Worm (Caenorhabditis elegans): ENCODE data around the gene glb-34.
A peak's percentile ranks its signal among the peaks of the same experiment; 100 is the strongest.

glb-34 gene

DNA sequence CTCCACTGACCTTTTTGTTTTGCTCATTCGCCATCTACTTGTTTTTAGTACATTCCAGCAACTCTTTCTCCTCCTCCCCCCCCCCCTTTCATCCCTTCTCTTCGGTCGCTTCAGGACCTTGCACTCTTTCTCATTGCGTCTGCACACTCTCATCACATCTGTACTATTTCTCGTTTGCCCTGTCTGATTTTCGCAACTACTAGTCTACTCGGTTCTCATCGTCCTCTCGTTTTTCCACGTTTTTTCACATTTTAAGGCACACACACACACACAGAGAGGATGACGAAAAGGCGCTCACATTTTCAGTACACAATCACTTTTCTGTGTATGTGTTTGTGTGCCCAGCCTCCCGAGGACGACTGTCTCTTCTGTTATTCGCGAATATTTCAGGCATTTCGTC is 48.0 kb upstream of the glb-34 start (continued):
- TF ChIP-seq snpc-1.2 (GFP tag; IDR thresholded peaks at IDR 0.05) (no peak), R02D3.7 (tag; optimal IDR thresholded peaks at IDR 0.05) (no peak), mep-1 (tag; optimal IDR thresholded peaks at IDR 0.05) (peak; percentile 51)

DNA sequence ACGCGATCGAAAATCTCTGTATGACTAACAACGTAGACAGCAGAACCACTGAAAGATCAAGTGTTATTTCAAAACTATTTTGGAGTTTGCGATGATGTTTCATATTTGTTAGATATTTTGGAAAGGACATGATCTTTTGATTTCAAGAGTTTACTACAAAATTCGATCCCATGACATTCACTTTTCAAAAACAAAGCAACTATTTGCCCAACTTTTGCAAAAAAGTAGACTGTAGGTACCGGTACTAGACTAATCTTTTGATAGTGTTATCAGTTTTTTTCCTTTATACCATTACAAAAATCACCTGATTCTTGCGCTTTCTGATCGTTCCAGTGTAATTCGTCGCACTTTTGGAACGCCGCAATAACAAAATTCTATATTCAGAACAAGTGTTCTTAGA is 47.5 kb upstream of the glb-34 start:
- TF ChIP-seq dmd-8 (GFP tag; IDR thresholded peaks at IDR 0.05) (no peak), Y105C5A.15 (GFP tag; IDR thresholded peaks at IDR 0.05) (no peak), nhr-28 (tag; optimal IDR thresholded peaks at IDR 0.05) (peak; percentile 10), unc-62 (GFP tag; optimal IDR thresholded peaks at IDR 0.05 in 1 of 2) (peak in 1 of 2 experiments; percentile 51), unc-62 (tag; optimal IDR thresholded peaks at IDR 0.05) (no peak), ztf-11 (tag; optimal IDR thresholded peaks at IDR 0.05) (no peak), saeg-2 (GFP tag; IDR thresholded peaks at IDR 0.05) (no peak), pha-4 (GFP tag; IDR thresholded peaks at IDR 0.05) (0 out of 2 replicates have a peak, but pooled peaks have one; percentile 5), pha-4 (tag; optimal IDR thresholded peaks at IDR 0.05) (no peak), dmd-6 (GFP tag; IDR thresholded peaks at IDR 0.05) (peak; percentile 68), hlh-30 (tag; optimal IDR thresholded peaks at IDR 0.05; ENCODE audit: insufficient read depth) (no peak), daf-16 (GFP tag; optimal IDR thresholded peaks at IDR 0.05) (no peak), daf-16 (tag; optimal IDR thresholded peaks at IDR 0.05) (peak; percentile 56), dve-1 (tag; optimal IDR thresholded peaks at IDR 0.05; ENCODE audit: insufficient read depth) (peak; percentile 28)

DNA sequence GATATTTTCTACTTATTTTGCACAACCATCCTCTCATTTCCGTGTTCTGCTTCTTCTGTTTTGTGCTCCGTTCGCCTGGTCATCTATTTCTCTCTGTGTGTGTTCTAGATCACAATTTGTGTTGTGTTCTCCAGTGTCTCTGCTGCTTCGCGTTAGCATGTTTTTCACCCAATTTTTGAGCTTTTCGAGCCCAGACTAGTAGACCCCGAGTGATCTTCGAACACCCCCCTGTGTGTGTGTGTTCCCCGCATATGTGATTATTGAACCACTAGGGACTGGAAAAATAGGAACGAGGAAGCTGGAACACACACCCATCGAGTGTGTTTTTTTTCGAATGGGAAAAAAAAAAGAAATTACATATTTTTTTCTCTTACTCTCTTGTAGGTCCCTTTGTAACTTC is 46.0 kb upstream of the glb-34 start:
- peak; percentile 59; the same call in 1 of the 2 replicates for TF ChIP-seq egl-43 (GFP tag; IDR thresholded peaks at IDR 0.05)
- TF ChIP-seq lin-1 (GFP tag; IDR thresholded peaks at IDR 0.05) = 0 out of 2 replicates have a peak, but pooled peaks have one; percentile 15
- TF ChIP-seq ama-1 (optimal IDR thresholded peaks at IDR 0.05) = peak; percentile 54
- 0 out of 2 replicates have a peak, but pooled peaks have one; percentile 28 for TF ChIP-seq vab-7 (GFP tag; IDR thresholded peaks at IDR 0.05)
- peak in 1 of 2 experiments; percentile 1 for TF ChIP-seq hif-1 (tag; optimal IDR thresholded peaks at IDR 0.05)
- 0 out of 2 replicates have a peak, but pooled peaks have one; percentile 17 for TF ChIP-seq nhr-42 (GFP tag; IDR thresholded peaks at IDR 0.05)
- TF ChIP-seq aha-1 (tag) = peak; percentile 94
- TF ChIP-seq ztf-11 (tag; optimal IDR thresholded peaks at IDR 0.05) = no peak
- peak; percentile 6 for TF ChIP-seq duxl-1 (tag; optimal IDR thresholded peaks at IDR 0.05; ENCODE audit: poor library complexity)
- TF ChIP-seq rbr-2 (tag; optimal IDR thresholded peaks at IDR 0.05) = peak; percentile 43
- no peak for TF ChIP-seq tra-1 (GFP tag; IDR thresholded peaks at IDR 0.05)
- peak in 1 of 2 experiments; percentile 81 for TF ChIP-seq unc-62 (GFP tag; optimal IDR thresholded peaks at IDR 0.05 in 1 of 2)
- no peak for TF ChIP-seq unc-62 (tag; optimal IDR thresholded peaks at IDR 0.05)
- no peak for TF ChIP-seq Y48G9A.11 (GFP tag; IDR thresholded peaks at IDR 0.05)
- no peak for TF ChIP-seq madf-5 (GFP tag; IDR thresholded peaks at IDR 0.05)
- TF ChIP-seq lin-39 (tag; optimal IDR thresholded peaks at IDR 0.05) = no peak

DNA sequence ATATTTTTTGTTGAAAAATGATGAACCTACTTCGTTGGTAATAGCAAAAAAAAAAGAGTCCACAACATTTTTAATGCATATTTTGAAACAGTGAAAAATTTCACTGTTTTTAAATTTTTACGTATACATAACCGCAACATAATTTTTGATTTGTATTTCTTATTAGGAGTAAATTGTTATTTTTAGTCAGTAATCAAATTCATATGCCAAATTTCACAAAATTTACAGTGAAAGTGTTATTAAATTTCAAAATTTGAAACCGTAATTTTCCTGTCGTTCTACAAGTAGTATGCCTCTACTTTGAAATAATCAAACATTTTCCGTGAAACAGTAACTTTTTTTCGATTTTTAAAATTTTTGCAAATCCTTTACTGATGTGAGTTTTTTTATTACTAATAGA is 45.5 kb upstream of the glb-34 start:
- peak; percentile 96 for TF ChIP-seq aha-1 (tag)
- TF ChIP-seq zip-11 (GFP tag; IDR thresholded peaks at IDR 0.05) = no peak

DNA sequence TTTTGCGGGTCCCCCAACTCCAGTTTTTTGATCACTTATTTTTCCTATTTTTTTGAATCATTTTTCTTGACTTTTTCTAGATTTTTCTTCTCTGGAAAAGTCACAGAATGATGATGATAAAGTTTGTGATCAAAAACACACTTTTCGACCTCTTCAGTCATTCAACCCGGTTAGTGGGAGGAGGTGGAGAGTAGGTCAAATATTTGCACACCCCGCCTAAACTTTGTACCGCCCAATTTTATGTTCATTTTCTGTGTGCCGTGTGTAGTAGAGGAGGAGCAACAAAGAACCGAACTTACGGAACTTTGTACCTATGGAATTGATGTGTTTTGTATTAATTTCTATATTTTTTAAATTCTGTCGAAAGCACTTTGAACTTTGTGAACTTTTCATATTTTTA is 45.0 kb upstream of the glb-34 start:
- TF ChIP-seq hlh-11 (tag; optimal IDR thresholded peaks at IDR 0.05) (peak; percentile 26), hmg-1.1 (GFP tag; IDR thresholded peaks at IDR 0.05) (0 out of 2 replicates have a peak, but pooled peaks have one; percentile 7), dmd-6 (GFP tag; IDR thresholded peaks at IDR 0.05) (peak; percentile 57), Y75B8A.6 (GFP tag; IDR thresholded peaks at IDR 0.05) (0 out of 2 replicates have a peak, but pooled peaks have one; percentile 18), hlh-30 (tag; optimal IDR thresholded peaks at IDR 0.05; ENCODE audit: insufficient read depth) (peak; percentile 14), nhr-28 (tag; optimal IDR thresholded peaks at IDR 0.05) (peak; percentile 35), dmd-9 (GFP tag; IDR thresholded peaks at IDR 0.05) (no peak), unc-62 (GFP tag; optimal IDR thresholded peaks at IDR 0.05 in 1 of 2) (peak in 1 of 2 experiments; percentile 77), unc-62 (tag; optimal IDR thresholded peaks at IDR 0.05) (no peak), nhr-48 (tag; optimal IDR thresholded peaks at IDR 0.05) (no peak), lin-39 (tag; optimal IDR thresholded peaks at IDR 0.05) (no peak), pha-4 (GFP tag; IDR thresholded peaks at IDR 0.05) (0 out of 2 replicates have a peak, but pooled peaks have one; percentile 12), pha-4 (tag; optimal IDR thresholded peaks at IDR 0.05) (no peak)
